Fruit fly (Drosophila melanogaster): Measurements from ENCODE around the gene CG32591.

DNA sequence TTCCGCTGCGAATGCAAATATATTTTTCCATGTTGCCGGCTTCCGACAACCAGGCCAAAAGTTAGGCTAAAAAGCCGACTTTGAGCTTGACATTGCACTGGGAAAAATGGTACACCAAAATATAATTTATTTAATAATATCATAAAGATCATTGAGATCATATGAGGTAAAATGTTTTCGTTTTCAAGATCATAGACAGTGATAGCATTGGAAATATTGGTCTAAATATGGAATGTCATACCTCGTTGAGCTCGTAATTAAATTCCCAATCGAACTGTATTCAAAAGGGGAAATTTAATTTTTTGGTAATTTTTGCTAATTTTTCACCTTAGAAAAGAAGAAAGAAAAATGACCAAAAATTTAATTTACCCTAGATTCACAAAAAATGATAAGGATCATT is 44.8 kb downstream of the CG32591 start:
- TF ChIP-seq pan (optimal IDR thresholded peaks at IDR 0.05): no peak
- TF ChIP-seq psq (optimal IDR thresholded peaks at IDR 0.05): no peak
- TF ChIP-seq CG8478 (optimal IDR thresholded peaks at IDR 0.05): no peak
- no peak for TF ChIP-seq usp (GFP tag; optimal IDR thresholded peaks at IDR 0.05)
- no peak for TF ChIP-seq EcR (GFP tag; optimal IDR thresholded peaks at IDR 0.05)
